Worm (Caenorhabditis elegans) whole organism, L4 larva: ENCODE data around the gene best-6.

Experiments
- F10B5.3 ChIP-seq: sonication (generic microtip); optimal IDR thresholded peaks from 2 replicates; lab custom pipeline; 2016; ENCODE audit warnings: mild to moderate bottlenecking, missing genetic modification characterization, missing compliant biosample characterization
- hlh-30 ChIP-seq: sonication (generic microtip); optimal IDR thresholded peaks from 2 replicates; lab custom pipeline; 2017; ENCODE audit warnings: antibody characterized with exemption, mild to moderate bottlenecking, missing genetic modification characterization, missing compliant biosample characterization; ENCODE audit not compliant: insufficient read depth

ce11 chrIV:4982477-4982876 is 46.4 kb downstream of the best-6 start, which contains the start of gene E03H12.4:
- no peak for TF ChIP-seq hlh-30
- TF ChIP-seq F10B5.3, result no peak
